Worm (Caenorhabditis elegans): ENCODE data around the gene fipr-5.

Gene fipr-5

ce11 chrV:10182984-10183383 is 38.2 kb downstream of the fipr-5 start, which contains the start of gene ZK856.4:
Gene ZK856.4 (plus strand): TSS chrV:10183284.
- TF ChIP-seq F23B12.7 (tag; optimal IDR thresholded peaks at IDR 0.05; ENCODE audit: insufficient read depth) (no peak), sea-2 (GFP tag; IDR thresholded peaks at IDR 0.05) (no peak), die-1 (tag; optimal IDR thresholded peaks at IDR 0.05) (no peak), cebp-1 (GFP tag; IDR thresholded peaks at IDR 0.05) (no peak), cebp-1 (tag; optimal IDR thresholded peaks at IDR 0.05) (no peak), akir-1 (GFP tag; optimal IDR thresholded peaks at IDR 0.05) (no peak), madf-8 (GFP tag; conservative IDR thresholded peaks at IDR 0.05) (no peak), Y79H2A.3 (GFP tag; conservative IDR thresholded peaks at IDR 0.05) (no peak), ztf-22 (GFP tag; optimal IDR thresholded peaks at IDR 0.05) (no peak), unc-62 (GFP tag; optimal IDR thresholded peaks at IDR 0.05) (no peak), ZK185.1 (tag; optimal IDR thresholded peaks at IDR 0.05; ENCODE audit: poor library complexity, severe bottlenecking) (no peak), nhr-80 (tag; optimal IDR thresholded peaks at IDR 0.05) (no peak), madf-10 (tag; optimal IDR thresholded peaks at IDR 0.05) (no peak), nhr-179 (tag; optimal IDR thresholded peaks at IDR 0.05) (no peak), bed-1 (GFP tag; IDR thresholded peaks at IDR 0.05) (no peak)

ce11 chrV:10179235-10179634 is 42.0 kb downstream of the fipr-5 start, which contains the start of gene cul-5:
Gene cul-5 (plus strand): TSS chrV:10179535.
- TF ChIP-seq madf-3 (GFP tag; IDR thresholded peaks at IDR 0.05): no peak
- TF ChIP-seq F23B12.7 (tag; optimal IDR thresholded peaks at IDR 0.05; ENCODE audit: insufficient read depth): no peak
- no peak for TF ChIP-seq ceh-100 (GFP tag; IDR thresholded peaks at IDR 0.05)
- no peak for TF ChIP-seq mxl-1 (tag; optimal IDR thresholded peaks at IDR 0.05)
- no peak for TF ChIP-seq him-1 (tag; optimal IDR thresholded peaks at IDR 0.05)
- no peak for TF ChIP-seq rcor-1 (GFP tag; IDR thresholded peaks at IDR 0.05)
- TF ChIP-seq xnd-1 (tag; optimal IDR thresholded peaks at IDR 0.05): no peak
- TF ChIP-seq hlh-12 (tag; optimal IDR thresholded peaks at IDR 0.05): no peak
- no peak for TF ChIP-seq pbrm-1 (GFP tag; IDR thresholded peaks at IDR 0.05)
- TF ChIP-seq atf-7 (tag; optimal IDR thresholded peaks at IDR 0.05): no peak
- TF ChIP-seq B0019.2 (GFP tag; conservative IDR thresholded peaks at IDR 0.05): no peak
- TF ChIP-seq Y79H2A.3 (GFP tag; conservative IDR thresholded peaks at IDR 0.05): no peak
- no peak for TF ChIP-seq hmg-20 (GFP tag; IDR thresholded peaks at IDR 0.05)
- no peak for TF ChIP-seq mcd-1 (GFP tag; IDR thresholded peaks at IDR 0.05)
- TF ChIP-seq ztf-3 (GFP tag; optimal IDR thresholded peaks at IDR 0.05): no peak

ce11 chrV:10178166-10178565 is 43.1 kb downstream of the fipr-5 start:
- TF ChIP-seq ztf-26 (tag; optimal IDR thresholded peaks at IDR 0.05) (no peak), rpc-1 (optimal IDR thresholded peaks at IDR 0.05) (no peak), rpc-1 (tag; optimal IDR thresholded peaks at IDR 0.05) (no peak), hsf-1 (GFP tag; IDR thresholded peaks at IDR 0.05) (no peak), C17E4.6 (GFP tag; IDR thresholded peaks at IDR 0.05) (no peak), Y95B8A.8 (GFP tag; IDR thresholded peaks at IDR 0.05) (no peak), F55B11.4 (tag; optimal IDR thresholded peaks at IDR 0.05; ENCODE audit: borderline replicate concordance, insufficient read depth) (no peak), nhr-120 (GFP tag; IDR thresholded peaks at IDR 0.05) (no peak), lin-40 (tag; optimal IDR thresholded peaks at IDR 0.05) (peak; percentile 31), B0019.2 (GFP tag; conservative IDR thresholded peaks at IDR 0.05) (no peak), unc-130 (GFP tag; optimal IDR thresholded peaks at IDR 0.05) (no peak), nhr-90 (tag; optimal IDR thresholded peaks at IDR 0.05) (no peak), tbx-9 (tag; optimal IDR thresholded peaks at IDR 0.05; ENCODE audit: borderline replicate concordance) (no peak), ceh-100 (GFP tag; IDR thresholded peaks at IDR 0.05) (peak; percentile 91), akir-1 (GFP tag; optimal IDR thresholded peaks at IDR 0.05) (no peak), lin-26 (GFP tag; IDR thresholded peaks at IDR 0.05) (no peak), ztf-6 (GFP tag; IDR thresholded peaks at IDR 0.05) (no peak), aptf-3 (GFP tag; IDR thresholded peaks at IDR 0.05) (no peak), madf-3 (GFP tag; IDR thresholded peaks at IDR 0.05) (no peak), K11D2.4 (GFP tag; IDR thresholded peaks at IDR 0.05) (no peak), T26A5.8 (tag; optimal IDR thresholded peaks at IDR 0.05) (no peak), egl-18 (GFP tag; IDR thresholded peaks at IDR 0.05) (no peak), attf-5 (GFP tag; optimal IDR thresholded peaks at IDR 0.05) (peak; percentile 44), madf-8 (GFP tag; conservative IDR thresholded peaks at IDR 0.05) (no peak), F22D6.2 (tag; optimal IDR thresholded peaks at IDR 0.05) (no peak)
